Fruit fly (Drosophila melanogaster) whole organism, embryonic: ENCODE measurements around the gene Tom70.

Source experiments
- B-H2 ChIP-seq: fragments of 200-800 bp; sonication (Bioruptor generic); optimal IDR thresholded peaks from 2 replicates; lab custom pipeline; 2018; ENCODE audit warnings: missing biosample characterization, mild to moderate bottlenecking, missing genetic modification characterization
- CG11456 ChIP-seq: fragments of 200-800 bp; sonication (Bioruptor generic); IDR thresholded peaks from 3 replicates; pipeline ENCODE4 v1.3.6; 2022; ENCODE audit warnings: missing biosample characterization, missing genetic modification characterization
- CG11696 ChIP-seq: fragments of 200-800 bp; sonication (Bioruptor generic); IDR thresholded peaks from 2 replicates; pipeline ENCODE4 v1.3.6; 2022; ENCODE audit warnings: missing biosample characterization, missing genetic modification characterization
- CG12104 ChIP-seq: fragments of 200-800 bp; sonication (Bioruptor generic); optimal IDR thresholded peaks from 3 replicates; lab custom pipeline; 2016; ENCODE audit warnings: missing biosample characterization, missing genetic modification characterization
- CG15073 ChIP-seq: fragments of 200-800 bp; sonication (Bioruptor generic); optimal IDR thresholded peaks from 2 replicates; lab custom pipeline; 2016; ENCODE audit warnings: missing biosample characterization, missing genetic modification characterization
- CG15479 ChIP-seq: fragments of 200-800 bp; sonication (Bioruptor generic); optimal IDR thresholded peaks from 3 replicates; lab custom pipeline; 2019; ENCODE audit warnings: missing biosample characterization, mild to moderate bottlenecking, missing genetic modification characterization, moderate library complexity
- CG17186 ChIP-seq: fragments of 200-800 bp; sonication (Bioruptor generic); optimal IDR thresholded peaks from 3 replicates; lab custom pipeline; 2017; ENCODE audit warnings: missing biosample characterization, missing genetic modification reagents, missing genetic modification characterization
- CG17361 ChIP-seq: fragments of 200-800 bp; sonication (Bioruptor generic); IDR thresholded peaks from 3 replicates; pipeline ENCODE4 v1.3.6; 2022; ENCODE audit warnings: missing biosample characterization, missing genetic modification characterization
- CG17829 ChIP-seq: fragments of 200-800 bp; optimal IDR thresholded peaks from 2 replicates; lab custom pipeline; 2019; ENCODE audit warnings: missing biosample characterization, mild to moderate bottlenecking, missing genetic modification characterization, moderate library complexity
- CG1832 ChIP-seq: fragments of 200-800 bp; sonication (Bioruptor generic); optimal IDR thresholded peaks from 2 replicates; lab custom pipeline; 2017; ENCODE audit warnings: missing biosample characterization, mild to moderate bottlenecking, missing genetic modification characterization, inconsistent platforms
- CG2889 ChIP-seq: fragments of 200-800 bp; sonication (Bioruptor generic); IDR thresholded peaks from 3 replicates; pipeline ENCODE4 v1.3.6; 2022; ENCODE audit warnings: missing biosample characterization, missing genetic modification characterization
- CG3281 ChIP-seq: fragments of 200-800 bp; sonication (Bioruptor generic); optimal IDR thresholded peaks from 3 replicates; lab custom pipeline; 2017; ENCODE audit warnings: missing biosample characterization, mild to moderate bottlenecking, missing genetic modification characterization
- CG8478 ChIP-seq: fragments of >200 bp; optimal IDR thresholded peaks from 2 replicates; lab custom pipeline; 2018
- CTCF ChIP-seq: fragments of 200-800 bp; sonication (Bioruptor generic); optimal IDR thresholded peaks from 2 replicates; lab custom pipeline; 2017; ENCODE audit warnings: missing biosample characterization, mild to moderate bottlenecking, missing genetic modification characterization, moderate library complexity
- Dek ChIP-seq: fragments of 200-800 bp; sonication (Bioruptor generic); optimal IDR thresholded peaks from 3 replicates; lab custom pipeline; 2019; ENCODE audit warnings: missing biosample characterization, mild to moderate bottlenecking, missing genetic modification characterization, moderate library complexity
- Dll ChIP-seq: fragments of 200-800 bp; sonication (Bioruptor generic); IDR thresholded peaks from 4 replicates; pipeline ENCODE4 v1.3.6; 2022; ENCODE audit warnings: missing biosample characterization, missing genetic modification characterization; ENCODE audit not compliant: partially characterized antibody
- Eip74EF ChIP-seq, 2 experiments: fragments of 200-800 bp in 1 of 2; fragments of >200 bp in 1 of 2; sonication (Bioruptor generic) in 1 of 2; optimal IDR thresholded peaks; 2 replicates each; lab custom pipeline; 2017 to 2019; ENCODE audit warnings: missing biosample characterization in 2 of 2, missing genetic modification characterization in 2 of 2, mild to moderate bottlenecking in 1 of 2, moderate library complexity in 1 of 2
- Ets65A ChIP-seq: fragments of 200-800 bp; sonication (Bioruptor generic); peaks from one replicate; lab custom pipeline; 2016; ENCODE audit warnings: missing biosample characterization, missing genetic modification characterization
- H2.0 ChIP-seq: fragments of 200-800 bp; sonication (Bioruptor generic); IDR thresholded peaks from 2 replicates; pipeline ENCODE4 v1.3.6; 2022; ENCODE audit warnings: missing biosample characterization, missing genetic modification characterization
- Hand ChIP-seq: fragments of 200-800 bp; sonication (Bioruptor generic); optimal IDR thresholded peaks from 2 replicates; lab custom pipeline; 2017; ENCODE audit warnings: mild to moderate bottlenecking, missing biosample characterization, missing genetic modification reagents, missing genetic modification characterization
- Hr78 ChIP-seq, 2 experiments: fragments of 200-800 bp in 1 of 2; fragments of >200 bp in 1 of 2; sonication (Bioruptor generic) in 1 of 2; optimal IDR thresholded peaks; 2 replicates each; lab custom pipeline; 2017 to 2019; ENCODE audit warnings: missing biosample characterization in 2 of 2, missing genetic modification characterization in 2 of 2, mild to moderate bottlenecking in 1 of 2, moderate library complexity in 1 of 2
- Jarid2 ChIP-seq: fragments of 200-800 bp; sonication (Bioruptor generic); optimal IDR thresholded peaks from 3 replicates; lab custom pipeline; 2017; ENCODE audit warnings: mild to moderate bottlenecking, missing biosample characterization, missing genetic modification reagents, missing genetic modification characterization
- Myb ChIP-seq: fragments of 200-800 bp; sonication (Bioruptor generic); optimal IDR thresholded peaks from 2 replicates; lab custom pipeline; 2016; ENCODE audit warnings: missing biosample characterization, missing genetic modification characterization
- NFAT ChIP-seq: fragments of 200-800 bp; sonication (Bioruptor generic); IDR thresholded peaks from 2 replicates; pipeline ENCODE4 v1.3.6; 2022; ENCODE audit warnings: missing biosample characterization, missing genetic modification characterization
- Nf-YA ChIP-seq: fragments of 200-800 bp; sonication (Bioruptor generic); IDR thresholded peaks from 2 replicates; pipeline ENCODE4 v1.3.6; 2022; ENCODE audit warnings: missing biosample characterization, missing genetic modification characterization
- Nf-YB ChIP-seq: fragments of 200-800 bp; sonication (Bioruptor generic); optimal IDR thresholded peaks from 3 replicates; lab custom pipeline; 2019; ENCODE audit warnings: missing biosample characterization, mild to moderate bottlenecking, missing genetic modification characterization, moderate library complexity
- Nf-YC ChIP-seq: fragments of 200-800 bp; optimal IDR thresholded peaks from 3 replicates; lab custom pipeline; 2019; ENCODE audit warnings: missing biosample characterization, mild to moderate bottlenecking, missing genetic modification characterization, moderate library complexity
- Ptx1 ChIP-seq: fragments of 200-800 bp; sonication (Bioruptor generic); IDR thresholded peaks from 2 replicates; pipeline ENCODE4 v1.3.6; 2022; ENCODE audit warnings: missing biosample characterization, missing genetic modification characterization
- ash1 ChIP-seq: fragments of 200-800 bp; sonication (Bioruptor generic); optimal IDR thresholded peaks from 2 replicates; lab custom pipeline; 2018; ENCODE audit warnings: missing biosample characterization, mild to moderate bottlenecking, missing genetic modification characterization
- bowl ChIP-seq: fragments of 200-800 bp; sonication (Bioruptor generic); IDR thresholded peaks from 2 replicates; pipeline ENCODE4 v1.3.6; 2022; ENCODE audit warnings: missing biosample characterization, missing genetic modification characterization
- cad ChIP-seq: fragments of >200 bp; optimal IDR thresholded peaks from 2 replicates; lab custom pipeline; 2017; ENCODE audit warnings: missing biosample characterization, missing genetic modification characterization
- chinmo ChIP-seq: fragments of 200-800 bp; sonication (Bioruptor generic); IDR thresholded peaks from 4 replicates; pipeline ENCODE4 v1.3.6; 2022; ENCODE audit warnings: missing biosample characterization, missing genetic modification characterization; ENCODE audit not compliant: partially characterized antibody
- dati ChIP-seq: fragments of 200-800 bp; sonication (Bioruptor generic); IDR thresholded peaks from 2 replicates; pipeline ENCODE4 v1.3.6; 2022; ENCODE audit warnings: missing biosample characterization, missing genetic modification characterization
- en ChIP-seq: fragments of 200-800 bp; sonication (Bioruptor generic); optimal IDR thresholded peaks from 2 replicates; lab custom pipeline; 2016; ENCODE audit warnings: missing biosample characterization, missing genetic modification characterization
- fu2 ChIP-seq: fragments of 200-800 bp; sonication (Bioruptor generic); optimal IDR thresholded peaks from 2 replicates; lab custom pipeline; 2016; ENCODE audit warnings: missing biosample characterization, missing genetic modification characterization
- gfzf ChIP-seq: fragments of 200-800 bp; sonication (Bioruptor generic); optimal IDR thresholded peaks from 2 replicates; lab custom pipeline; 2016; ENCODE audit warnings: missing biosample characterization, mild to moderate bottlenecking, missing genetic modification characterization, moderate library complexity
- hb ChIP-seq: fragments of 200-800 bp; sonication (Bioruptor generic); IDR thresholded peaks from 3 replicates; pipeline ENCODE4 v1.3.6; 2022; ENCODE audit warnings: missing biosample characterization, missing genetic modification characterization; ENCODE audit not compliant: partially characterized antibody
- lab ChIP-seq: fragments of 200-800 bp; sonication (Bioruptor generic); optimal IDR thresholded peaks from 3 replicates; lab custom pipeline; 2017; ENCODE audit warnings: missing biosample characterization, missing genetic modification characterization, mild to moderate bottlenecking, moderate library complexity, missing genetic modification reagents
- mld ChIP-seq: fragments of 200-800 bp; sonication (Bioruptor generic); IDR thresholded peaks from 3 replicates; pipeline ENCODE4 v1.3.6; 2022; ENCODE audit warnings: missing biosample characterization, missing genetic modification characterization; ENCODE audit not compliant: partially characterized antibody
- pho ChIP-seq: fragments of 200-800 bp; sonication (Bioruptor generic); optimal IDR thresholded peaks from 2 replicates; lab custom pipeline; 2016; ENCODE audit warnings: missing biosample characterization, missing genetic modification characterization
- prd ChIP-seq, 3 experiments: fragments of >200 bp in 2 of 3; fragments of 200-800 bp in 1 of 3; sonication (Bioruptor generic) in 1 of 3; optimal IDR thresholded peaks in 2 of 3; IDR thresholded peaks in 1 of 3; 2 replicates in 2 of 3; 3 replicates in 1 of 3; pipeline versions ENCODE4 v1.3.6 to Lab custom; 2017 to 2022; ENCODE audit warnings: missing biosample characterization in 1 of 3, missing genetic modification characterization in 1 of 3
- slou ChIP-seq: fragments of 200-800 bp; sonication (Bioruptor generic); optimal IDR thresholded peaks from 3 replicates; lab custom pipeline; 2016; ENCODE audit warnings: missing biosample characterization, missing genetic modification characterization
- tin ChIP-seq: fragments of 200-800 bp; sonication (Bioruptor generic); optimal IDR thresholded peaks from 3 replicates; lab custom pipeline; 2016; ENCODE audit warnings: missing biosample characterization, missing genetic modification characterization
- tll ChIP-seq, 2 experiments: fragments of 200-800 bp in 1 of 2; fragments of >200 bp in 1 of 2; sonication (Bioruptor generic) in 1 of 2; optimal IDR thresholded peaks; 2 replicates each; lab custom pipeline; 2017 to 2019; ENCODE audit warnings: missing biosample characterization in 2 of 2, missing genetic modification characterization in 2 of 2, mild to moderate bottlenecking in 1 of 2, moderate library complexity in 1 of 2
- ttk ChIP-seq: fragments of 200-800 bp; sonication (Bioruptor generic); IDR thresholded peaks from 2 replicates; pipeline ENCODE4 v2.1.2; 2022; ENCODE audit warnings: missing biosample characterization, missing genetic modification characterization
- zen ChIP-seq: fragments of 200-800 bp; sonication (Bioruptor generic); optimal IDR thresholded peaks from 3 replicates; lab custom pipeline; 2018; ENCODE audit warnings: missing biosample characterization, mild to moderate bottlenecking, missing genetic modification characterization, moderate library complexity
- zen2 ChIP-seq: fragments of 200-800 bp; sonication (Bioruptor generic); IDR thresholded peaks from 3 replicates; pipeline ENCODE4 v1.3.6; 2022; ENCODE audit warnings: missing biosample characterization, missing genetic modification characterization; ENCODE audit not compliant: partially characterized antibody

The Tom70 gene

DNA sequence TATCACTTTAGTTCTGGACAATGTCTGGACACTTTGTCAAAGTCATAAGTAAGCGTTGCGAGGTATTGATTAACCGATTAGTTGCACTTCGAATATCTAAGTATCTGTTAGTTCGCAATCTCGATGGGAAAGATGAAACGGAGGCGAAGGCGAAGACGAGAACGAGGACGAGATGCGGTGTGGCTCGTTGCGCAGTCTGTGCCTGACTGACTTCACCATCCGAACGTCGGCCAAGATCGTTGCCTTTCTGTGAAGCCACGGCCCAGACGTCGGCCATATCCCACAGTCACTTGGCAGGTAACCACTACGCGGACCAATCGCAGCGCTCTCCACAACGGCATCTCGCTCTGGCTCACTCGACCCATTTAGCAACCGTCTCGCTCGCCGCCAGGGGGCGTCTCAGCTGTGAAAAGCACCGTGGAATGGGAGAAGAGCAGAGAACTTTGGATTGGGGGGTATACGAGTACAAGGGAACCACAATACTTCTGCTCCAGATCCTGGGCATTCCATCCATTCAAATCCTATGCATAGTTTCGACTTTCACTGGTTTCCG lies 47.4 kb upstream of the Tom70 start, which contains the start of gene prd:
TSS of gene prd (minus strand) at position 209 of the 553 bp plus-strand sequence.
- no peak for TF ChIP-seq prd (optimal IDR thresholded peaks at IDR 0.05; lab: Kevin White, UChicago)
- peak; percentile 50; the same call in 1 of the 3 replicates for TF ChIP-seq prd (GFP tag; IDR thresholded peaks at IDR 0.05; lab: Robert Waterston, UW)
- TF ChIP-seq lab: no peak
- no peak for TF ChIP-seq Myb (GFP tag; lab: Kevin White, UChicago)
- TF ChIP-seq CG15073: no peak
- peak; percentile 27; the same call in 1 of the 3 replicates for TF ChIP-seq zen2 (GFP tag; lab: Robert Waterston, UW)
- TF ChIP-seq fu2 (GFP tag; lab: Kevin White, UChicago): no peak
- no peak for TF ChIP-seq hb (GFP tag; lab: Robert Waterston, UW)
- TF ChIP-seq en (GFP tag; lab: Kevin White, UChicago): no peak
- TF ChIP-seq Nf-YB (GFP tag; lab: Kevin White, UChicago): peak; percentile 98
- peak; percentile 85 for TF ChIP-seq CG8478 (lab: Kevin White, UChicago)
- TF ChIP-seq mld: 0 out of 3 replicates have a peak, but pooled peaks have one; percentile 31
- peak; percentile 2 for TF ChIP-seq CG17829 (tag; lab: Kevin White, UChicago)
- no peak for TF ChIP-seq B-H2 (GFP tag; lab: Kevin White, UChicago)
- TF ChIP-seq Nf-YC: peak; percentile 97
- TF ChIP-seq chinmo (GFP tag; lab: Robert Waterston, UW): 0 out of 4 replicates have a peak, but pooled peaks have one; percentile 36
- TF ChIP-seq CG15479 (GFP tag; lab: Kevin White, UChicago): peak; percentile 76
- peak; percentile 36 for TF ChIP-seq Jarid2 (GFP tag; lab: Kevin White, UChicago)
- TF ChIP-seq tll (GFP tag; optimal IDR thresholded peaks at IDR 0.05; lab: Kevin White, UChicago): peak in 1 of 2 experiments; percentile 91
- no peak for TF ChIP-seq CG2889 (GFP tag; lab: Robert Waterston, UW)
- TF ChIP-seq Nf-YA (GFP tag; lab: Robert Waterston, UW): peak; percentile 86
- TF ChIP-seq CG1832: peak; percentile 89
- no peak for TF ChIP-seq gfzf
- peak; percentile 88 for TF ChIP-seq CTCF (GFP tag; lab: Kevin White, UChicago)
- peak; percentile 39; the same call in 1 of the 4 replicates for TF ChIP-seq Dll (GFP tag; lab: Robert Waterston, UW)
- no peak for TF ChIP-seq Hand

DNA sequence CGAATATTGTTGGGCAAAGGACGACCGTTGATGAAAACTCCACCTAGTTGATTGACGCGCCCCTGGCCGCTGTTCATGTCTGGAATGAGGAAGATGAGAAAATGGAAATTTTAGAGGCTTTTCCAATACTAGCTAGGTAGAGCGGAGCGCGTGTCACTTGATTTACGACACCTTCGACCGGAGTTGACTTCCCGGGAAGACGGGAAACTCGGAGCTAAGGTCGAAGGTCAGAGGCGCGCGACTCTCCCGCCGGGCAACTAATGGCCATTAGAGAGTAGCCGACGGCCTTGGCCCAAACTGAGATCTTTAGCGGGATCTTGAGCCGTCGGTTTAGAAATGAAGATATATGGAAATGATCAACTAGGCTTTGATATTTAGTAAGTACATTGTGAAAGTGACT lies 46.7 kb upstream of the Tom70 start:
- TF ChIP-seq zen: peak; percentile 59
- TF ChIP-seq Jarid2 (GFP tag; lab: Kevin White, UChicago): no peak
- peak; percentile 83 for TF ChIP-seq cad (GFP tag; lab: Kevin White, UChicago)
- peak; percentile 72 for TF ChIP-seq Ets65A (GFP tag; lab: Kevin White, UChicago)
- TF ChIP-seq Eip74EF (GFP tag; optimal IDR thresholded peaks at IDR 0.05; lab: Kevin White, UChicago): no peak

DNA sequence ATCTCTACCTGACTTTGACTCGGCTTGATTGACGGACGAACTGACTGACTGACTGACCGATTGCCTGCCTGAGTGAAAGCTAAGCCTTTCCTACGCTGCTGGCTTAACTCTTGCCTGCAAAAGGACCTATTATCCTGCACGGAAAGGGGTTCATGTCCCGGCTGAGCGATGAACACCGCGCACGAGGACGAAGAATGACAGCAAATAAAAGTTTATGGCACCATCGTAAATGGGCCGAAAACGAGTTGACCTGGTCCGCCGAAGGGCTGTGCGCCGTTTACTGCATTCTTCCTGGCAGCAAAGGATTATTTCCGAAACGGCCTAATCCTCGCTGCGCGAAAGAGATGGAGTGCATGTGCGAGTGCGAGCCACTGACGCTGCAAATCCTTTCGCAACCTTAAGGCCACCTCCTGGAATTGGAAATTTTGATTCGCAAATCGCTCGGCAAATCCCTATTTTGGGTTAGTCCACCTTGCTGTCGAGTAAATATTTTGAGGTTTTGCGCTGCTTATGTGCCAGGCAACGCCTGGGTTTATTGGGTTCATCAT lies 42.9 kb upstream of the Tom70 start:
- no peak for TF ChIP-seq Dek (tag; lab: Kevin White, UChicago)
- no peak for TF ChIP-seq ash1
- TF ChIP-seq CG15479 (GFP tag; lab: Kevin White, UChicago): peak; percentile 93
- no peak for TF ChIP-seq CG17186
- TF ChIP-seq CG11696 (GFP tag; lab: Robert Waterston, UW): no peak
- TF ChIP-seq H2.0 (GFP tag; lab: Robert Waterston, UW): no peak
- TF ChIP-seq ttk (GFP tag; lab: Robert Waterston, UW): no peak
- no peak for TF ChIP-seq NFAT
- TF ChIP-seq CG3281: no peak
- no peak for TF ChIP-seq slou
- TF ChIP-seq Ptx1 (GFP tag; lab: Robert Waterston, UW): no peak
- TF ChIP-seq tin (GFP tag; lab: Kevin White, UChicago): no peak
- TF ChIP-seq bowl (GFP tag; lab: Robert Waterston, UW): no peak
- TF ChIP-seq prd (optimal IDR thresholded peaks at IDR 0.05; lab: Kevin White, UChicago): no peak
- TF ChIP-seq prd (GFP tag; IDR thresholded peaks at IDR 0.05; lab: Robert Waterston, UW): peak; percentile 41; the same call in 1 of the 3 replicates
- no peak for TF ChIP-seq CG17361 (GFP tag; lab: Robert Waterston, UW)
- TF ChIP-seq pho: no peak
- no peak for TF ChIP-seq CG11456
- no peak for TF ChIP-seq Hr78 (GFP tag; optimal IDR thresholded peaks at IDR 0.05; lab: Kevin White, UChicago)
- TF ChIP-seq dati: no peak
- TF ChIP-seq CG12104 (GFP tag; lab: Kevin White, UChicago): no peak
